Worm (Caenorhabditis elegans) whole organism, young adult: ENCODE measurements around the gene chup-1.

Experiments
- bed-2 ChIP-seq: fragments of 200-800 bp; sonication (Bioruptor generic); IDR thresholded peaks from 2 replicates; pipeline ENCODE4 v1.3.6; 2022; ENCODE audit warnings: missing genetic modification reagents, missing genetic modification characterization, missing compliant biosample characterization
- hsf-1 ChIP-seq: fragments of 200-800 bp; sonication (Bioruptor generic); IDR thresholded peaks from 2 replicates; pipeline ENCODE4 v1.3.6; 2022; ENCODE audit warnings: missing genetic modification reagents, missing genetic modification characterization, missing compliant biosample characterization
- unc-62 ChIP-seq: fragments of 150-350 bp; optimal IDR thresholded peaks from 2 replicates; lab custom pipeline; 2014; ENCODE audit warnings: missing biosample characterization, missing genetic modification reagents, missing genetic modification characterization

DNA sequence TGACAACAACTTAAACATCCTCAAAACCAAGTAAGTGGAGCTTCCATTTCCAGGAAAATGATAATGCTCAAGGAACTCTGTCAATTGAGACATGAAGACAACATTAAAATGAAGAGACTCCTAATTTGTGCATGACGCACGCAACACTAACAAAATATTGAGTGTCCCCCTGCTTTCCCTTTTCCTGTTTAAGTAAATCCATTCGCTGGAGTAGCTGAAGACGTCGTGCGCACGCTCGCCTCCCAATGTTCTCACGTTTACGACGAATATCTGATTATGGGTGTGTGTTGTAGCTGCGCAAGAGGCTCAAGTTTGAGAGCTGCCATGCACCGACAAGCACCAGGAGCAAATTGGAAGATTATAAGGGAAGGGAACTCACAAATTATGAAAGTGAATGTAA is 9.0 kb downstream of the chup-1 start:
- TF ChIP-seq unc-62 (GFP tag; lab: Kevin White, UChicago), result no peak
- no peak for TF ChIP-seq bed-2 (GFP tag; lab: Robert Waterston, UW)
- TF ChIP-seq hsf-1 (GFP tag; lab: Robert Waterston, UW), result no peak
